Worm (Caenorhabditis elegans) whole organism, mixed stage, embryonic: ENCODE data around the gene mam-6.

Experiments used
- M03D4.4 ChIP-seq: sonication (generic microtip); optimal IDR thresholded peaks from 2 replicates; lab custom pipeline; 2017; ENCODE audit warnings: mild to moderate bottlenecking, missing genetic modification characterization, missing compliant biosample characterization
- ceh-39 ChIP-seq: fragments of 150-350 bp; optimal IDR thresholded peaks from 2 replicates; lab custom pipeline; 2014; ENCODE audit warnings: missing biosample characterization, missing genetic modification characterization
- ceh-43 ChIP-seq: fragments of 200-800 bp; sonication (Bioruptor generic); optimal IDR thresholded peaks from 2 replicates; lab custom pipeline; 2018; ENCODE audit warnings: mild to moderate bottlenecking, missing genetic modification characterization, moderate library complexity, missing compliant biosample characterization
- ceh-83 ChIP-seq: fragments of 200-800 bp; sonication (Bioruptor generic); optimal IDR thresholded peaks from 2 replicates; lab custom pipeline; 2018; ENCODE audit warnings: mild to moderate bottlenecking, missing genetic modification characterization, missing compliant biosample characterization
- ces-1 ChIP-seq: fragments of 150-350 bp; optimal IDR thresholded peaks from 2 replicates; lab custom pipeline; 2014; ENCODE audit warnings: missing biosample characterization, missing genetic modification reagents, missing genetic modification characterization
- cnd-1 ChIP-seq: fragments of 200-800 bp; sonication (Bioruptor generic); optimal IDR thresholded peaks from 2 replicates; lab custom pipeline; 2018; ENCODE audit warnings: mild to moderate bottlenecking, missing genetic modification characterization, missing compliant biosample characterization
- elt-1 ChIP-seq: sonication (generic microtip); optimal IDR thresholded peaks from 2 replicates; lab custom pipeline; 2017; ENCODE audit warnings: missing genetic modification characterization, mild to moderate bottlenecking, missing compliant biosample characterization, antibody characterized with exemption, moderate library complexity, borderline replicate concordance; ENCODE audit not compliant: insufficient read depth
- elt-3 ChIP-seq: fragments of 150-350 bp; optimal IDR thresholded peaks from 2 replicates; lab custom pipeline; 2014; ENCODE audit warnings: missing biosample characterization, missing genetic modification characterization
- hlh-1 ChIP-seq: fragments of 150-350 bp; optimal IDR thresholded peaks from 2 replicates; lab custom pipeline; 2014; ENCODE audit warnings: missing biosample characterization, missing genetic modification reagents, missing genetic modification characterization
- lin-13 ChIP-seq: fragments of 150-350 bp; optimal IDR thresholded peaks from 2 replicates; lab custom pipeline; 2014; ENCODE audit warnings: missing biosample characterization, missing genetic modification characterization
- lin-32 ChIP-seq: fragments of 200-800 bp; sonication (Bioruptor generic); optimal IDR thresholded peaks from 2 replicates; lab custom pipeline; 2018; ENCODE audit warnings: mild to moderate bottlenecking, missing genetic modification characterization, missing compliant biosample characterization
- mab-5 ChIP-seq: fragments of 150-350 bp; optimal IDR thresholded peaks from 2 replicates; lab custom pipeline; 2014; ENCODE audit warnings: missing biosample characterization, missing genetic modification characterization
- mep-1 ChIP-seq: fragments of 150-350 bp; optimal IDR thresholded peaks from 2 replicates; lab custom pipeline; 2017; ENCODE audit warnings: missing biosample characterization, missing genetic modification reagents, missing genetic modification characterization, inconsistent platforms
- mls-2 ChIP-seq: sonication (generic microtip); optimal IDR thresholded peaks from 2 replicates; lab custom pipeline; 2016; ENCODE audit warnings: mild to moderate bottlenecking, missing genetic modification characterization, moderate library complexity, missing compliant biosample characterization
- nhr-12 ChIP-seq: fragments of 150-350 bp; optimal IDR thresholded peaks from 2 replicates; lab custom pipeline; 2014; ENCODE audit warnings: missing biosample characterization, missing genetic modification characterization
- nhr-2 ChIP-seq: fragments of 150-350 bp; optimal IDR thresholded peaks from 2 replicates; lab custom pipeline; 2014; ENCODE audit warnings: missing biosample characterization, missing genetic modification characterization
- nhr-237 ChIP-seq: fragments of 150-350 bp; optimal IDR thresholded peaks from 2 replicates; lab custom pipeline; 2014; ENCODE audit warnings: missing biosample characterization, missing genetic modification characterization
- nhr-28 ChIP-seq: fragments of 150-350 bp; optimal IDR thresholded peaks from 2 replicates; lab custom pipeline; 2014; ENCODE audit warnings: missing biosample characterization, missing genetic modification characterization
- nhr-76 ChIP-seq: sonication (generic microtip); optimal IDR thresholded peaks from 2 replicates; lab custom pipeline; 2017; ENCODE audit warnings: missing biosample characterization, missing genetic modification characterization
- pha-4 ChIP-seq: fragments of 150-350 bp; optimal IDR thresholded peaks from 2 replicates; lab custom pipeline; 2018; ENCODE audit warnings: missing biosample characterization, missing genetic modification reagents, missing genetic modification characterization
- sem-2 ChIP-seq: fragments of 200-800 bp; sonication (Bioruptor generic); optimal IDR thresholded peaks from 2 replicates; lab custom pipeline; 2018; ENCODE audit warnings: mild to moderate bottlenecking, missing genetic modification characterization, missing compliant biosample characterization
- snpc-4 ChIP-seq: fragments of 150-350 bp; optimal IDR thresholded peaks from 2 replicates; lab custom pipeline; 2014; ENCODE audit warnings: missing biosample characterization, missing genetic modification characterization
- sptf-1 ChIP-seq: sonication (generic microtip); optimal IDR thresholded peaks from 2 replicates; lab custom pipeline; 2017; ENCODE audit warnings: mild to moderate bottlenecking, missing genetic modification characterization, moderate library complexity, missing compliant biosample characterization
- tbx-8 ChIP-seq: fragments of 200-800 bp; sonication (Bioruptor generic); optimal IDR thresholded peaks from 2 replicates; lab custom pipeline; 2018; ENCODE audit warnings: mild to moderate bottlenecking, missing genetic modification characterization, moderate library complexity, missing compliant biosample characterization
- unc-120 ChIP-seq: sonication (generic microtip); optimal IDR thresholded peaks from 2 replicates; lab custom pipeline; 2017; ENCODE audit warnings: missing genetic modification characterization, missing compliant biosample characterization; ENCODE audit not compliant: poor library complexity, severe bottlenecking
- unc-39 ChIP-seq: fragments of 150-350 bp; optimal IDR thresholded peaks from 2 replicates; lab custom pipeline; 2014; ENCODE audit warnings: missing biosample characterization, missing genetic modification characterization
- unc-62 ChIP-seq: fragments of 150-350 bp; optimal IDR thresholded peaks from 2 replicates; lab custom pipeline; 2014; ENCODE audit warnings: missing biosample characterization, missing genetic modification reagents, missing genetic modification characterization
- ztf-11 ChIP-seq: fragments of 150-350 bp; optimal IDR thresholded peaks from 2 replicates; lab custom pipeline; 2014; ENCODE audit warnings: missing biosample characterization, missing genetic modification characterization

Gene mam-6

DNA sequence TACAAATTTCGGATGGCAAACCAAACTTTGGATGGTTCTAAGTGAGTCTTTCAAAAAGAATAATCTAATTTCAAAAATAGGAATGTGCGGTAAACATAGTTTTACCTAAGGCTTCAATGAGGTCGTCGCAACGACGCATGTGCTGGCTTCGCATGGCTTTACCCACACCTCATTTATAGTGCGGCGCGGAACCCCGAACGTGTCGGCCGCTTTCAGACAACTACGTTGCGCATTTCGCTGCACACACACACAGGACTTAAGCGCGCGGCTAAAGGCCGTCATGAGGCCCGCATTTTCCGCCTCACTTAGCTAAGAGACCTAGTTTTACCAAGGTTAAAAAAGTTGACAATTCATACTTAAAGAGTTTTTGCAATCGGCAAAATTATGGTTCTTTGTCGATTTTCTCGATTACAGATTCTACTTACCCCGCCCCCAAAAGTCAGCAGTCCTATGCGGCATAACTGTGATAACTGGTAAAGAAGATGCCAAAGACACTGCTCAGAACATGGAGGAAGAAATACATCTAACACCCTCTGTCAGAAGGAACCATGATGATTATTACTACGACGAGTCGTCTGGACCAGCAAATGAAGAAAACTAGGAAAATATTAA, 23.7 kb upstream of the mam-6 start:
- TF ChIP-seq sptf-1 (tag; lab: Kevin White, UChicago) (no peak), M03D4.4 (tag; lab: Kevin White, UChicago) (no peak), unc-62 (no peak), mep-1 (tag; lab: Kevin White, UChicago) (no peak), ztf-11 (tag; lab: Kevin White, UChicago) (no peak), unc-39 (tag; lab: Kevin White, UChicago) (no peak), sem-2 (GFP tag; lab: Kevin White, UChicago) (no peak), nhr-12 (tag; lab: Kevin White, UChicago) (no peak), cnd-1 (tag; lab: Kevin White, UChicago) (no peak), ceh-83 (no peak), nhr-28 (tag; lab: Kevin White, UChicago) (no peak), unc-120 (tag; lab: Kevin White, UChicago) (no peak), hlh-1 (tag; lab: Kevin White, UChicago) (no peak), tbx-8 (no peak), snpc-4 (no peak), lin-13 (tag; lab: Kevin White, UChicago) (no peak), mls-2 (tag; lab: Kevin White, UChicago) (no peak)

DNA sequence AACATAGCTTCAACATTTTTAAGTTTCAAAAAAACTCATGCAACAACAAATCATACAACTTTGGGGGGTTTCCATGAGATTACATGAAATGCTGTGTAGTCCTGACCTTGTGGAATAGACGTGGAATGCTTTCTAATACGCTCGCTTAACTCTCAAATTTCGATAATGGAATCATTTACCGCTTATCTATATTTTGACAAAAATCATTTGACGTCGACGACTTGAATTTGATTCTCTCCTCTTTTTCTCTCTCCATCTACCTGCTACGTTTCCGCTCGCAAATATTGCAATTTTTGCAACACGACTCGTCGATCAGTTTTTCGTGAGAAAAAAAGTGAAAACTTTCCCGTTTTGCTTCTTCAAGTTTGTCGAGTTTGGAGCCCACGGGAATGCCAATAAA, 20.0 kb upstream of the mam-6 start, which contains the start of gene flr-4:
TSS of gene flr-4 (plus strand) at position 275 of the 400 bp plus-strand sequence.
- TF ChIP-seq elt-3 (tag; lab: Kevin White, UChicago) (no peak), elt-1 (tag; lab: Kevin White, UChicago) (no peak), sem-2 (GFP tag; lab: Kevin White, UChicago) (no peak), ceh-39 (no peak), sptf-1 (tag; lab: Kevin White, UChicago) (no peak), lin-32 (GFP tag; lab: Kevin White, UChicago) (no peak)

DNA sequence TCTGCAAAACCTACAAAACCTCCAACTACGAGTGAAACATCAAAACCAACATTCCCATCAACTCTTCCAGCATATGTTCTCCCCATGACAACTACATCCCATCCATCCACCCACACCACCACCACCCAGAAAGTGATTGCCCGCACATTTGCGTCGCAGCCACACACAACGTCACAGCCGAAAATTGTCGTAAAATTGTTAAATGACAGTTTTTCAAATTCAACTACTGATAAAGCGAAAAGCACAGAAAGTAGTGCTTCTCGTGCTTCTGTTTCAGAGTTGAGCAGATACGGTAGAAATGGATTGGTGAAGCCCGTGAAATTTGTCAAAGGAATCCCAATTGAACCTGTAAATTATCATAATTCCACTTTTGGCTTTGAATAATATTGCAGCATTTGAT, 18.6 kb upstream of the mam-6 start:
- TF ChIP-seq hlh-1 (tag; lab: Kevin White, UChicago): no peak
- no peak for TF ChIP-seq elt-3 (tag; lab: Kevin White, UChicago)
- TF ChIP-seq ceh-39: no peak
- no peak for TF ChIP-seq unc-120 (tag; lab: Kevin White, UChicago)
- TF ChIP-seq M03D4.4 (tag; lab: Kevin White, UChicago): no peak
- TF ChIP-seq mab-5: no peak
- no peak for TF ChIP-seq nhr-2
- no peak for TF ChIP-seq elt-1 (tag; lab: Kevin White, UChicago)
- TF ChIP-seq ceh-83: no peak
- no peak for TF ChIP-seq mep-1 (tag; lab: Kevin White, UChicago)
- TF ChIP-seq ceh-43 (GFP tag; lab: Kevin White, UChicago): no peak
- no peak for TF ChIP-seq lin-32 (GFP tag; lab: Kevin White, UChicago)
- no peak for TF ChIP-seq mls-2 (tag; lab: Kevin White, UChicago)
- TF ChIP-seq nhr-237 (tag; lab: Kevin White, UChicago): no peak
- TF ChIP-seq ztf-11 (tag; lab: Kevin White, UChicago): no peak
- TF ChIP-seq pha-4 (tag; lab: Kevin White, UChicago): no peak
- TF ChIP-seq ces-1: no peak
- no peak for TF ChIP-seq tbx-8
- TF ChIP-seq, all 35 proteins: peak for 0

- TF ChIP-seq ces-1 (no peak), M03D4.4 (tag; lab: Kevin White, UChicago) (no peak), nhr-28 (tag; lab: Kevin White, UChicago) (no peak), elt-1 (tag; lab: Kevin White, UChicago) (no peak), lin-13 (tag; lab: Kevin White, UChicago) (no peak), hlh-1 (tag; lab: Kevin White, UChicago) (no peak), nhr-2 (no peak), unc-62 (no peak), tbx-8 (no peak), nhr-76 (tag; lab: Kevin White, UChicago) (no peak), unc-120 (tag; lab: Kevin White, UChicago) (no peak), elt-3 (tag; lab: Kevin White, UChicago) (no peak)
- TF ChIP-seq, all 35 proteins: peak for 0
Measured at ce11 chrX:15084395-15084794, 15.3 kb upstream of the mam-6 start, which contains the start of gene F09B12.5. Gene F09B12.5, plus strand, starts transcription at chrX:15084695.

DNA sequence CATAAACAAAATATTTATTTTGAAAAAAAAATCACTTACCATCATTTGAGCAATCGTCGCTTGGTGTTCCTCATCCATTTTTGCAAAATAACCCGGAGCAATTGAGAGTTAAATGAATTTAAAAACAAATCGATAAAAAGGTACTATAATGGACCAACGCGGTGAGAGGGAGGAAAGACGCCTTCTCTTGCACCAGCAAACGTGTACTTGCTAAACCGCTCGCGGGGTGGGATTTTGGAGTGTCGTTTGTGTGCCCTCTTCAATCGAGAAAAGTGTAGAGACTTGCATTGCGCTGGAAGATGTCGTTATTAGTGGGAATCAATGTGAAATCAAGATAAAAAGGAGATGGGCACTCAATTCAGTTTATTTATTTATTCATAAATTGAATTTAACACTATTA, 14.7 kb upstream of the mam-6 start, which contains the start of gene H40L08.1:
TSS of gene H40L08.1 (minus strand) at position 292 of the 400 bp plus-strand sequence.
- TF ChIP-seq ces-1 (peak; percentile 56), pha-4 (tag; lab: Kevin White, UChicago) (peak; percentile 10), mep-1 (tag; lab: Kevin White, UChicago) (peak; percentile 9), ztf-11 (tag; lab: Kevin White, UChicago) (no peak), ceh-39 (peak; percentile 9), elt-1 (tag; lab: Kevin White, UChicago) (peak; percentile 15), tbx-8 (no peak), nhr-12 (tag; lab: Kevin White, UChicago) (no peak)
